Fruit fly (Drosophila melanogaster) whole organism, adult: ENCODE data around the gene Skel.

Experiments
- CG11617 ChIP-seq: fragments of 200-800 bp; sonication (Bioruptor generic); optimal IDR thresholded peaks from 2 replicates; lab custom pipeline; 2017; ENCODE audit warnings: mild to moderate bottlenecking, missing biosample characterization, missing genetic modification reagents, missing genetic modification characterization
- CG12768 ChIP-seq: fragments of 200-800 bp; sonication (Bioruptor generic); optimal IDR thresholded peaks from 2 replicates; lab custom pipeline; 2017; ENCODE audit warnings: missing biosample characterization, missing genetic modification characterization, mild to moderate bottlenecking, moderate library complexity, missing genetic modification reagents
- CG14711 ChIP-seq: fragments of 200-800 bp; sonication (Bioruptor generic); optimal IDR thresholded peaks from 2 replicates; lab custom pipeline; 2018; ENCODE audit warnings: missing biosample characterization, mild to moderate bottlenecking, missing genetic modification characterization, moderate library complexity
- CG1620 ChIP-seq: fragments of 200-800 bp; sonication (Bioruptor generic); optimal IDR thresholded peaks from 2 replicates; lab custom pipeline; 2016; ENCODE audit warnings: missing biosample characterization, missing genetic modification characterization
- CG33017 ChIP-seq: fragments of 200-800 bp; sonication (Bioruptor generic); optimal IDR thresholded peaks from 2 replicates; lab custom pipeline; 2018; ENCODE audit warnings: missing biosample characterization, mild to moderate bottlenecking, missing genetic modification characterization, moderate library complexity
- CG5204 ChIP-seq: fragments of 200-800 bp; sonication (Bioruptor generic); optimal IDR thresholded peaks from 2 replicates; lab custom pipeline; 2016; ENCODE audit warnings: missing biosample characterization, missing genetic modification characterization
- CG7045 ChIP-seq: fragments of 200-800 bp; sonication (Bioruptor generic); optimal IDR thresholded peaks from 2 replicates; lab custom pipeline; 2017; ENCODE audit warnings: missing biosample characterization, mild to moderate bottlenecking, missing genetic modification characterization
- CG7101 ChIP-seq: fragments of 200-800 bp; sonication (Bioruptor generic); optimal IDR thresholded peaks from 2 replicates; lab custom pipeline; 2018; ENCODE audit warnings: missing biosample characterization, mild to moderate bottlenecking, missing genetic modification characterization, moderate library complexity
- Clk ChIP-seq: fragments of 200-800 bp; sonication (Bioruptor generic); optimal IDR thresholded peaks from 2 replicates; lab custom pipeline; 2017; ENCODE audit warnings: missing biosample characterization, missing genetic modification characterization
- Crg-1 ChIP-seq: fragments of 200-800 bp; sonication (Bioruptor generic); optimal IDR thresholded peaks from 2 replicates; lab custom pipeline; 2016; ENCODE audit warnings: missing biosample characterization, missing genetic modification characterization
- Hr96 ChIP-seq: fragments of 200-800 bp; sonication (Bioruptor generic); optimal IDR thresholded peaks from 2 replicates; lab custom pipeline; 2016; ENCODE audit warnings: missing biosample characterization, missing genetic modification characterization
- Mnt ChIP-seq: fragments of 200-800 bp; sonication (Bioruptor generic); optimal IDR thresholded peaks from 2 replicates; lab custom pipeline; 2016; ENCODE audit warnings: missing biosample characterization, mild to moderate bottlenecking, missing genetic modification characterization
- bab1 ChIP-seq: fragments of 200-800 bp; sonication (Bioruptor generic); optimal IDR thresholded peaks from 3 replicates; lab custom pipeline; 2019; ENCODE audit warnings: missing biosample characterization, mild to moderate bottlenecking, missing genetic modification characterization, moderate library complexity
- cic ChIP-seq: fragments of 200-800 bp; sonication (Bioruptor generic); optimal IDR thresholded peaks from 2 replicates; lab custom pipeline; 2017; ENCODE audit warnings: missing biosample characterization, mild to moderate bottlenecking, missing genetic modification characterization, moderate library complexity
- cnc ChIP-seq, 2 experiments: fragments of >200 bp; optimal IDR thresholded peaks; 2 replicates each; lab custom pipeline; 2017
- kay ChIP-seq: fragments of 200-800 bp; sonication (Bioruptor generic); peaks from one replicate; lab custom pipeline; 2016; ENCODE audit warnings: missing biosample characterization, missing genetic modification characterization, borderline replicate concordance
- ovo ChIP-seq: fragments of 200-800 bp; sonication (Bioruptor generic); optimal IDR thresholded peaks from 2 replicates; lab custom pipeline; 2016; ENCODE audit warnings: missing biosample characterization, missing genetic modification characterization
- pad ChIP-seq: fragments of 200-800 bp; sonication (Bioruptor generic); optimal IDR thresholded peaks from 3 replicates; lab custom pipeline; 2017; ENCODE audit warnings: missing biosample characterization, missing genetic modification characterization, mild to moderate bottlenecking, moderate library complexity, missing genetic modification reagents
- tj ChIP-seq: fragments of 200-800 bp; sonication (Bioruptor generic); optimal IDR thresholded peaks from 3 replicates; lab custom pipeline; 2017; ENCODE audit warnings: missing biosample characterization, mild to moderate bottlenecking, missing genetic modification characterization, moderate library complexity
- toe ChIP-seq: fragments of 200-800 bp; sonication (Bioruptor generic); optimal IDR thresholded peaks from 2 replicates; lab custom pipeline; 2016; ENCODE audit warnings: missing biosample characterization, missing genetic modification characterization

The Skel gene

dm6 chr3R:10672680-10673079 lies 14.1 kb upstream of the Skel start:
- no peak for TF ChIP-seq CG11617 (GFP tag; lab: Kevin White, UChicago)
- no peak for TF ChIP-seq CG1620 (GFP tag; lab: Kevin White, UChicago)
- TF ChIP-seq tj = no peak
- no peak for TF ChIP-seq CG12768 (GFP tag; lab: Kevin White, UChicago)

- TF ChIP-seq bab1 (no peak), Clk (GFP tag; lab: Kevin White, UChicago) (no peak), CG11617 (GFP tag; lab: Kevin White, UChicago) (no peak), CG14711 (no peak), toe (GFP tag; lab: Kevin White, UChicago) (no peak), CG5204 (GFP tag; lab: Kevin White, UChicago) (no peak)
These were observed 13.2 kb upstream of the Skel start for dm6 chr3R:10673571-10673970.

dm6 chr3R:10675101-10675500 lies 11.6 kb upstream of the Skel start:
- peak; percentile 43 for TF ChIP-seq CG1620 (GFP tag; lab: Kevin White, UChicago)
- TF ChIP-seq Mnt = no peak
- peak; percentile 20 for TF ChIP-seq CG14711
- peak; percentile 25 for TF ChIP-seq Crg-1 (GFP tag; lab: Kevin White, UChicago)
- TF ChIP-seq CG33017 = no peak
- peak; percentile 56 for TF ChIP-seq bab1

- TF ChIP-seq pad (peak; percentile 54), CG33017 (peak; percentile 32), CG14711 (no peak), kay (GFP tag; lab: Kevin White, UChicago) (peak; percentile 70), Mnt (no peak), CG12768 (GFP tag; lab: Kevin White, UChicago) (peak; percentile 37), cic (GFP tag; lab: Kevin White, UChicago) (peak; percentile 63), CG1620 (GFP tag; lab: Kevin White, UChicago) (no peak)
These were observed 9.4 kb upstream of the Skel start, which contains the start of gene CG6465 for dm6 chr3R:10677245-10677902. CG6465 (minus strand) TSS chr3R:10677251.

dm6 chr3R:10678935-10679565 lies 7.7 kb upstream of the Skel start:
- TF ChIP-seq Clk (GFP tag; lab: Kevin White, UChicago) (no peak), CG7045 (GFP tag; lab: Kevin White, UChicago) (peak; percentile 58), Hr96 (GFP tag; lab: Kevin White, UChicago) (peak; percentile 17), cnc (optimal IDR thresholded peaks at IDR 0.05; lab: Kevin White, UChicago) (no peak), CG1620 (GFP tag; lab: Kevin White, UChicago) (peak; percentile 46), ovo (GFP tag; lab: Kevin White, UChicago) (no peak), CG14711 (peak; percentile 52), kay (GFP tag; lab: Kevin White, UChicago) (no peak), CG12768 (GFP tag; lab: Kevin White, UChicago) (peak; percentile 6), pad (no peak), tj (peak; percentile 26), bab1 (peak; percentile 20), cic (GFP tag; lab: Kevin White, UChicago) (peak; percentile 78), CG11617 (GFP tag; lab: Kevin White, UChicago) (peak; percentile 54), CG7101 (tag; lab: Kevin White, UChicago) (peak; percentile 77), CG33017 (peak; percentile 73), Crg-1 (GFP tag; lab: Kevin White, UChicago) (no peak), CG5204 (GFP tag; lab: Kevin White, UChicago) (peak; percentile 59), Mnt (peak; percentile 13), toe (GFP tag; lab: Kevin White, UChicago) (peak; percentile 48)

- no peak for TF ChIP-seq cnc (optimal IDR thresholded peaks at IDR 0.05; lab: Kevin White, UChicago)
- TF ChIP-seq tj = peak; percentile 16
- peak; percentile 13 for TF ChIP-seq CG12768 (GFP tag; lab: Kevin White, UChicago)
- TF ChIP-seq kay (GFP tag; lab: Kevin White, UChicago) = no peak
- no peak for TF ChIP-seq Hr96 (GFP tag; lab: Kevin White, UChicago)
- TF ChIP-seq cic (GFP tag; lab: Kevin White, UChicago) = peak; percentile 21
- TF ChIP-seq Mnt = no peak
- TF ChIP-seq CG7101 (tag; lab: Kevin White, UChicago) = no peak
- TF ChIP-seq bab1 = no peak
These were observed 6.8 kb upstream of the Skel start for dm6 chr3R:10679911-10680310.
